Fruit fly (Drosophila melanogaster): ENCODE data around the gene CG9663.
A peak's percentile ranks its signal among the peaks of the same experiment; 100 is the strongest.

CG9663 gene

dm6 chr2L:3323319-3324287 lies 20.7 kb upstream of the CG9663 start, which contains the start of gene CG33281 (continued):
- no peak for TF ChIP-seq CG7839 (tag; optimal IDR thresholded peaks at IDR 0.05)
- no peak for TF ChIP-seq prd (optimal IDR thresholded peaks at IDR 0.05)
- TF ChIP-seq prd (GFP tag; IDR thresholded peaks at IDR 0.05): no peak
- no peak for TF ChIP-seq psq (GFP tag; optimal IDR thresholded peaks at IDR 0.05)
- TF ChIP-seq ttk (GFP tag; IDR thresholded peaks at IDR 0.05): no peak

dm6 chr2L:3319731-3320295 lies 16.9 kb upstream of the CG9663 start, which contains the start of the genes Fign and CG8837:
Gene Fign, minus strand, starts transcription at chr2L:3319872.
Gene CG8837, plus strand, starts transcription at chr2L:3320245.
- TF ChIP-seq vnd (GFP tag; IDR thresholded peaks at IDR 0.05; ENCODE audit: partially characterized antibody) (peak; percentile 90), CG15514 (GFP tag; optimal IDR thresholded peaks at IDR 0.05) (peak; percentile 28), ato (GFP tag; IDR thresholded peaks at IDR 0.05; ENCODE audit: partially characterized antibody) (peak; percentile 93), CG14860 (GFP tag; IDR thresholded peaks at IDR 0.05; ENCODE audit: partially characterized antibody) (peak; percentile 91), CG3065 (GFP tag; optimal IDR thresholded peaks at IDR 0.05) (no peak), cg (GFP tag; optimal IDR thresholded peaks at IDR 0.05) (no peak), Dad (GFP tag; optimal IDR thresholded peaks at IDR 0.05) (no peak), HmgZ (tag; optimal IDR thresholded peaks at IDR 0.05) (peak; percentile 44), CG11398 (GFP tag; optimal IDR thresholded peaks at IDR 0.05) (no peak), bbx (GFP tag; IDR thresholded peaks at IDR 0.05; ENCODE audit: partially characterized antibody) (peak; percentile 87), sima (GFP tag; optimal IDR thresholded peaks at IDR 0.05) (no peak), CG13424 (tag; optimal IDR thresholded peaks at IDR 0.05) (no peak), CG3995 (GFP tag; optimal IDR thresholded peaks at IDR 0.05) (peak; percentile 67), chinmo (GFP tag; IDR thresholded peaks at IDR 0.05; ENCODE audit: partially characterized antibody) (peak; percentile 68; the same call in 1 of the 4 replicates), BEAF-32 (GFP tag; optimal IDR thresholded peaks at IDR 0.05) (peak; percentile 50), Dfd (GFP tag; optimal IDR thresholded peaks at IDR 0.05) (peak in 1 of 2 experiments; percentile 41), pita (GFP tag; optimal IDR thresholded peaks at IDR 0.05) (peak; percentile 40), Opbp (GFP tag; IDR thresholded peaks at IDR 0.05; ENCODE audit: partially characterized antibody) (peak; percentile 77; the same call in 2 of the 3 replicates), CG10543 (GFP tag; optimal IDR thresholded peaks at IDR 0.05) (peak; percentile 3), caup (GFP tag; optimal IDR thresholded peaks at IDR 0.05; ENCODE audit: severe bottlenecking) (no peak), Ets97D (GFP tag; optimal IDR thresholded peaks at IDR 0.05) (peak; percentile 43), nerfin-1 (tag; optimal IDR thresholded peaks at IDR 0.05) (no peak), tna (GFP tag; IDR thresholded peaks at IDR 0.05; ENCODE audit: partially characterized antibody) (peak; percentile 94), crp (GFP tag; optimal IDR thresholded peaks at IDR 0.05) (peak; percentile 63 to 93), amos (GFP tag; IDR thresholded peaks at IDR 0.05; ENCODE audit: partially characterized antibody) (peak; percentile 75), CoRest (tag; optimal IDR thresholded peaks at IDR 0.05) (peak; percentile 51), odd (GFP tag; optimal IDR thresholded peaks at IDR 0.05) (no peak), Blimp-1 (GFP tag; optimal IDR thresholded peaks at IDR 0.05) (peak; percentile 94), CG13287 (GFP tag; IDR thresholded peaks at IDR 0.05; ENCODE audit: partially characterized antibody) (peak; percentile 87), gsb (GFP tag; IDR thresholded peaks at IDR 0.05) (no peak), hb (GFP tag; IDR thresholded peaks at IDR 0.05; ENCODE audit: partially characterized antibody) (peak; percentile 95), gem (tag; optimal IDR thresholded peaks at IDR 0.05) (no peak), pzg (GFP tag; optimal IDR thresholded peaks at IDR 0.05) (peak; percentile 73), Dp (GFP tag; optimal IDR thresholded peaks at IDR 0.05) (peak; percentile 94), Myb (GFP tag; optimal IDR thresholded peaks at IDR 0.05) (peak; percentile 72), CG42726 (GFP tag; IDR thresholded peaks at IDR 0.05; ENCODE audit: partially characterized antibody) (no peak; the same call in 1 of the 2 replicates), sna (GFP tag; IDR thresholded peaks at IDR 0.05; ENCODE audit: partially characterized antibody) (peak; percentile 84), hbn (GFP tag; IDR thresholded peaks at IDR 0.05; ENCODE audit: partially characterized antibody) (peak; percentile 58)
